Worm (Caenorhabditis elegans) whole organism, L4/young adult: ENCODE measurements around the gene set-24.

Source experiments
- W03F9.2 ChIP-seq: fragments of 150-350 bp; optimal IDR thresholded peaks from 2 replicates; lab custom pipeline; 2014; ENCODE audit warnings: missing biosample characterization, missing genetic modification characterization
- dao-5 ChIP-seq: sonication (generic microtip); optimal IDR thresholded peaks from 2 replicates; lab custom pipeline; 2016; ENCODE audit warnings: missing genotype, missing genetic modification characterization, moderate library complexity, missing compliant biosample characterization
- him-1 ChIP-seq: sonication (generic microtip); optimal IDR thresholded peaks from 2 replicates; lab custom pipeline; 2016; ENCODE audit warnings: missing genotype, missing genetic modification reagents, missing genetic modification characterization, missing compliant biosample characterization

The set-24 gene

ce11 chrII:12067451-12068076 is 63.2 kb downstream of the set-24 start, which contains the start of gene Y17G7B.22:
TSS of gene Y17G7B.22 (plus strand) at chrII:12068026.
- TF ChIP-seq W03F9.2 (tag; lab: Kevin White, UChicago) = no peak
- TF ChIP-seq dao-5 (tag; lab: Kevin White, UChicago) = no peak
- TF ChIP-seq him-1 (tag; lab: Kevin White, UChicago) = no peak
